Worm (Caenorhabditis elegans) whole organism, early embryonic: ENCODE results near the gene fip-3.

ENCODE experiments used
- B0310.2 ChIP-seq: sonication (generic microtip); optimal IDR thresholded peaks from 2 replicates; lab custom pipeline; 2016; ENCODE audit warnings: mild to moderate bottlenecking, missing genetic modification characterization, missing compliant biosample characterization
- F13C5.2 ChIP-seq: sonication (generic microtip); optimal IDR thresholded peaks from 2 replicates; lab custom pipeline; 2017; ENCODE audit warnings: mild to moderate bottlenecking, missing genetic modification characterization, inconsistent platforms, missing compliant biosample characterization
- aly-1 ChIP-seq: sonication (generic microtip); optimal IDR thresholded peaks from 2 replicates; lab custom pipeline; 2016; ENCODE audit warnings: missing genetic modification characterization, missing compliant biosample characterization
- ama-1 ChIP-seq: fragments of 150-350 bp; optimal IDR thresholded peaks from 2 replicates; lab custom pipeline; 2014
- ceh-13 ChIP-seq: fragments of 200-800 bp; sonication (Bioruptor generic); optimal IDR thresholded peaks from 2 replicates; lab custom pipeline; 2018; ENCODE audit warnings: mild to moderate bottlenecking, missing genetic modification characterization, missing compliant biosample characterization
- ceh-36 ChIP-seq: sonication (generic microtip); optimal IDR thresholded peaks from 2 replicates; lab custom pipeline; 2016; ENCODE audit warnings: missing genetic modification characterization, inconsistent platforms, missing compliant biosample characterization
- ets-7 ChIP-seq: sonication (generic microtip); optimal IDR thresholded peaks from 2 replicates; lab custom pipeline; 2016; ENCODE audit warnings: missing genotype, missing genetic modification characterization, missing compliant biosample characterization
- flt-1 ChIP-seq: fragments of 200-800 bp; sonication (Bioruptor generic); IDR thresholded peaks from 2 replicates; pipeline ENCODE4 v1.3.6; 2022; ENCODE audit warnings: missing genetic modification characterization, missing compliant biosample characterization
- hmbx-1 ChIP-seq: sonication (generic microtip); optimal IDR thresholded peaks from 2 replicates; lab custom pipeline; 2016; ENCODE audit warnings: mild to moderate bottlenecking, missing genetic modification characterization, missing compliant biosample characterization
- hmg-4 ChIP-seq: fragments of 200-800 bp; sonication (Bioruptor generic); optimal IDR thresholded peaks from 2 replicates; lab custom pipeline; 2018; ENCODE audit warnings: mild to moderate bottlenecking, missing genetic modification characterization, missing compliant biosample characterization
- hnd-1 ChIP-seq: sonication (generic microtip); optimal IDR thresholded peaks from 2 replicates; lab custom pipeline; 2016; ENCODE audit warnings: missing genetic modification characterization, missing compliant biosample characterization
- pes-1 ChIP-seq: fragments of 200-800 bp; sonication (Bioruptor generic); IDR thresholded peaks from 2 replicates; pipeline ENCODE4 v1.3.6; 2022; ENCODE audit warnings: missing genetic modification reagents, missing genetic modification characterization, missing compliant biosample characterization
- scrt-1 ChIP-seq: fragments of 200-800 bp; sonication (Bioruptor generic); IDR thresholded peaks from 2 replicates; pipeline ENCODE4 v1.3.6; 2022; ENCODE audit warnings: missing genetic modification characterization, missing compliant biosample characterization
- sea-1 ChIP-seq: fragments of 200-800 bp; sonication (Bioruptor generic); conservative IDR thresholded peaks from 2 replicates; pipeline ENCODE4 v1.3.6; 2022; ENCODE audit warnings: missing genetic modification characterization, missing compliant biosample characterization
- tbx-11 ChIP-seq: fragments of 200-800 bp; sonication (Bioruptor generic); IDR thresholded peaks from 2 replicates; pipeline ENCODE4 v1.3.6; 2022; ENCODE audit warnings: missing genetic modification characterization, missing compliant biosample characterization
- tbx-37 ChIP-seq: fragments of 200-800 bp; sonication (Bioruptor generic); conservative IDR thresholded peaks from 2 replicates; pipeline ENCODE4 v1.3.6; 2022; ENCODE audit warnings: missing genetic modification reagents, missing genetic modification characterization, missing compliant biosample characterization
- tra-4 ChIP-seq: sonication (generic microtip); optimal IDR thresholded peaks from 2 replicates; lab custom pipeline; 2017; ENCODE audit warnings: missing genetic modification characterization, missing compliant biosample characterization

The fip-3 gene

DNA sequence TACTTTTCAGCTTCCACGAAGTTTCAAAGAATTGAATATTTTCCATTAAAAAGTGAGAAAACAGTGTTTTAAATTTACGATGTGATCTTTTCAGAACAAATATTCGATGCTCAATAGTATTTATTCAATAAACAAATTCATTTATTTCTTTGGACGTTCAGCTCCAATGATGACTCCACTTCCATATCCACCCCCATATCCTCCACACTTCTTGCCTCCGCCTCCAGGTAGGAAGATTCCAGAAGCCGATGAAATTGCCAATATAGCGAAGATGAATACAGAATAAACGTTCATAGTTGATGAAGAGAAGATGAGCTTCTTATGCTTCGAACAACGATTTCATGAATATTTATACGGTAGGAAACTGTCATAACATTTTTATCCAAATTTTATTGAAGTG lies at the start of gene fip-3:
Gene fip-3 (minus strand): TSS at position 294 of the 400 bp plus-strand sequence.
- TF ChIP-seq tra-4 (no peak), sea-1 (GFP tag; lab: Robert Waterston, UW) (no peak), pes-1 (GFP tag; lab: Robert Waterston, UW) (no peak), flt-1 (no peak)

DNA sequence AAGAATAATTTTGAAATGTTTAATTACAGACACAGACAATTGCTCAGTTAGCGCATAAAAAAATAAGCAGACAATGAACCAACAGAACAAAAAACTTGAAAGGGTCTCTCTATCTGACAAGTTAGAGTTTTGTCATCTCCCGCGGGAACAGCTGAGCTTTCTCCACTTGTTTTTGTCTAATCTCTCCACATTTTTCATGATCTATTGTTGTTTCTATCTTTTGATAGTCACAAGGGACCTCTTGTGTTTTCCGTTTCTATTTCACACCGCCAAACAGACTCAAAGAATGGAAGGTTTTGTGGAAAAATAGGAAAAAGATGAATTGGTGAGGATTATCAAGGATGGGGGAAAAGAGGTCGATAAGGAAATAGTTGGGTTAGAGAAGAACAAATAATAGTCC lies 47.5 kb upstream of the fip-3 start:
- TF ChIP-seq hmg-4, result no peak
- TF ChIP-seq pes-1 (GFP tag; lab: Robert Waterston, UW), result no peak
- TF ChIP-seq ama-1 (lab: Kevin White, UChicago), result no peak
- no peak for TF ChIP-seq ceh-36
- no peak for TF ChIP-seq hnd-1 (tag; lab: Kevin White, UChicago)
- TF ChIP-seq sea-1 (GFP tag; lab: Robert Waterston, UW), result no peak
- no peak for TF ChIP-seq scrt-1
- TF ChIP-seq tbx-37, result no peak
- TF ChIP-seq ets-7, result no peak
- no peak for TF ChIP-seq aly-1
- TF ChIP-seq flt-1, result no peak
- TF ChIP-seq B0310.2 (tag; lab: Kevin White, UChicago), result no peak
- TF ChIP-seq tbx-11, result no peak

DNA sequence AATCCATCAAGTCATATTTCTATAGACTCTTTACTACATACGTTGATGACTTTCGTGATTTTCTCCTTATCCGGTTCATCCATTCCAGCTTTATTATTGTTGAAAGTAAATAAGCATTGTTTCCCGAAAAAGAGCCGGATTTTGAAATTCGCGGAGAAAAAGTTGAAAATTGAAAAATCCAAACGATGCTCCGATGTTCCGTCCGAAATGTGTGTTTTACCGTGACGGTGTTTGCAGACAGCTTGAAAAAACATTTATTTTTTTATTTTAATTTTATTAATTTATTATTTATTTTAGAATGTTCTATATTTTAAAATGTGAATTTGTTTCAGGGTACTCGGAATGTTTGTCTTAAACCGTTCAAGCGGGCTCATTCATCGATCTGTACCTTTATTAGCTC lies 41.5 kb upstream of the fip-3 start, which contains the start of gene dnj-10:
Gene dnj-10 (plus strand): TSS at position 333 of the 400 bp plus-strand sequence.
- TF ChIP-seq ceh-13 (GFP tag; lab: Kevin White, UChicago) (no peak), pes-1 (GFP tag; lab: Robert Waterston, UW) (no peak), tra-4 (no peak), hnd-1 (tag; lab: Kevin White, UChicago) (no peak), F13C5.2 (tag; lab: Kevin White, UChicago) (no peak), scrt-1 (no peak), tbx-11 (no peak), ama-1 (lab: Kevin White, UChicago) (no peak), aly-1 (no peak), sea-1 (GFP tag; lab: Robert Waterston, UW) (no peak), tbx-37 (no peak), ets-7 (no peak), hmg-4 (no peak), hmbx-1 (tag; lab: Kevin White, UChicago) (no peak), ceh-36 (no peak), flt-1 (no peak), B0310.2 (tag; lab: Kevin White, UChicago) (no peak)

DNA sequence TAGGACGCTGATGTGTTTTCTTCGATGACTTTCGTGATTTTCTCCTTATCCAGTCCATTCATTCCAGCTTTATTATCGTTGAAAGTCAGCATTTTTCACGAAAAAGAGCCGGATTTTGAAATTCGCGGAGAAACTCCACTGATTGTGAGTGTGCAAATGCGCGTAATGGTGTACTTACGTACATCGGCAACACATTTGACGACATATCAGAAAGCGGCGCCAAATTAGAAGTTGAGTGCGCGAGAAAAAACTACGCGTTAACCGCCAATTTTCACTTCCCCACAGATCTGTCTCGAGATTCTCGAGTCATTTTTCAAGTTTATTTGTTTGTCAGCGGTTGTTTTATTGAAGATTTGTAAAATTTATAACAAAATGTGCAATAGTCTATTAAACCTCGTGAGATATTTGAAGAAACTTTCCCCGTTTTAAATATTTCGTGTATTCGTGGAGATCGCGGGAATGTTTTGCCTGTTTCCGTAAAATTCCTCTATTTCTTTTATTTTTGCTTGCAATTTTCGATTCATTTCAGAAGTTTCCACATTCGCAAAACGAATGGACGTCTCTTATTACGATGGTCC lies 39.2 kb upstream of the fip-3 start, which contains the start of the genes polk-1 and gpr-1:
Gene polk-1 (minus strand): TSS at position 186 of the 578 bp plus-strand sequence.
Gene gpr-1 (plus strand): TSS at position 528 of the 578 bp plus-strand sequence.
- no peak for TF ChIP-seq aly-1

DNA sequence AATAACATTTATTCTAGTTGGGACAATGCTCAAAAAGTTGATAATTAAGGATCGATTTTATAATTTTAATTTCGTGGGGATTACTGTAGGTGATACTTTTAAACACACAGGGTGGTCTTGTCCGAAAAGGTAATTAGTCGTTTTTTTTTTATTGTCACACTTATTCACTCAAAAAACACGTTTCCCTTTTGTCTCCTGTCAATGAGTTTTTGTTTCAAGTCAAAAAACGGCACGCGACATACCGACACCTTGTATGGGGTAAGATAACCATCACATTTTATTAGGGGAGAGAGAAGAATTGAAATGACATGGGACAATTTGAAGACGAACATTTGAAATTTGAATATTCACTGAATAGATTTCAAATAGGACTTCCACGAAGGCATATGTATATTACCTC lies 35.8 kb upstream of the fip-3 start:
- no peak for TF ChIP-seq F13C5.2 (tag; lab: Kevin White, UChicago)
- TF ChIP-seq B0310.2 (tag; lab: Kevin White, UChicago), result no peak
- no peak for TF ChIP-seq scrt-1
- TF ChIP-seq flt-1, result no peak
- TF ChIP-seq hmbx-1 (tag; lab: Kevin White, UChicago), result no peak
- no peak for TF ChIP-seq ceh-13 (GFP tag; lab: Kevin White, UChicago)
- no peak for TF ChIP-seq tra-4
- TF ChIP-seq ama-1 (lab: Kevin White, UChicago), result no peak
- TF ChIP-seq ets-7, result no peak
- TF ChIP-seq sea-1 (GFP tag; lab: Robert Waterston, UW), result no peak
- TF ChIP-seq hmg-4, result no peak
- TF ChIP-seq hnd-1 (tag; lab: Kevin White, UChicago), result no peak

DNA sequence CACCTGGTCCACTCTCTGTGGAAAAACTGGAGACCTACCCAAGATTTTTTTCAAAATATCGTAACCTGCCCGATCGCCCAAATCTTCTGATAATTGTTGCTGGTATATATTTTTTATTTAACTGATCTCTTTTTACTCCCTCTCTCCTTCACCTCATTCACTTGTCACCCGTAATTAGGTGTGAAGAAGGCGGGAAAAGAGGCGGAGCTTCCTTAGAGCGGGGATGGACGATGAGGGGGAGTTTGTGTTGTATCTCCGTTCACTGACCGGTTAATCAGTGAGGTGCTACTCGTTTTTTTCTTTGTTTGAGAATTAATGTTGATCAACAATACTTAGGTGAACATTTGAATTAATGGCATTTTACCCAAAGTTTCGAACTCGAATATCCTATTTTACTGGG lies 33.1 kb upstream of the fip-3 start, which contains the start of gene ceh-16:
Gene ceh-16 (plus strand): TSS at position 301 of the 400 bp plus-strand sequence.
- TF ChIP-seq F13C5.2 (tag; lab: Kevin White, UChicago) (no peak), hnd-1 (tag; lab: Kevin White, UChicago) (no peak), flt-1 (no peak)

DNA sequence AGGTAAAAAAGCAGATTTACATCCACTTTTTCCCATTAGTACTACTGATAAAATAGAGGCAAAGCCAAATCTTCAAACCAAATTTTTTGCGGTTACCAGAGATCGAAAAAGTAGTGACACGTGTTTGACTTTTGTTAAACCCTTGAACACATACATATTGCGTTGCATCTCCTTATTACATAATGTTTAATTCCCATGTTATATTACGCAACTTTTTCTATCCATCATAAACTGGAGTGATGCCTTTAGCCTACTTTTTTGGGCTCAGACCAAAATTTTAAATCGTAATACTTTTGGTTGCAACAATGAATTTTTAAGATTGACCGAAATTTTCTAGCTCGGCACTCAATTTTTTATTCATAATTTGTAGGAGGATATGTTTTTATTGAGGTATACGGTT lies 32.7 kb upstream of the fip-3 start:
- no peak for TF ChIP-seq sea-1 (GFP tag; lab: Robert Waterston, UW)
- TF ChIP-seq scrt-1, result no peak
- TF ChIP-seq B0310.2 (tag; lab: Kevin White, UChicago), result no peak
- no peak for TF ChIP-seq F13C5.2 (tag; lab: Kevin White, UChicago)
- no peak for TF ChIP-seq ceh-36
- no peak for TF ChIP-seq tbx-11
- no peak for TF ChIP-seq ama-1 (lab: Kevin White, UChicago)
- TF ChIP-seq hnd-1 (tag; lab: Kevin White, UChicago), result no peak
- TF ChIP-seq hmg-4, result no peak
- TF ChIP-seq hmbx-1 (tag; lab: Kevin White, UChicago), result no peak
- no peak for TF ChIP-seq aly-1
- TF ChIP-seq pes-1 (GFP tag; lab: Robert Waterston, UW), result no peak
- TF ChIP-seq tbx-37, result no peak

DNA sequence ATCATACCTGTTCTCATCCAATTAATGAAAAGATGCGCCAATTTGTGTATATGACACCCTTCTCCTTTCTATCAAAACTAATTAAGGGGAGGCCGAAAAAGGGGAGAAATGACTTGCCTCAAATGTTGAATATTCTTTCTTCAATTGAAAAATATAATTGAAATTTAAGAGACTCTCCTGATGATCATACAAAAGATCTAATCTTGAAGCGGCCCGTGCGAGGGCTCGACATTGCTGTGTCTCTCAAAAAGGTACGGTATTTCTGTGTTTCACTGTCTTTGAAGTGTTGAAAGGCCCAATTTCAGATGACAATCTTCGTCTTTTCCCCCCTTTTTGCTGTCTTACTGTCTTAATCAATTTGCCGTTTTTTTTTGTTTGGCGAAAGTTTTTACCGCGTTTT lies 31.7 kb upstream of the fip-3 start:
- TF ChIP-seq sea-1 (GFP tag; lab: Robert Waterston, UW) (no peak), ceh-36 (no peak), B0310.2 (tag; lab: Kevin White, UChicago) (no peak)

DNA sequence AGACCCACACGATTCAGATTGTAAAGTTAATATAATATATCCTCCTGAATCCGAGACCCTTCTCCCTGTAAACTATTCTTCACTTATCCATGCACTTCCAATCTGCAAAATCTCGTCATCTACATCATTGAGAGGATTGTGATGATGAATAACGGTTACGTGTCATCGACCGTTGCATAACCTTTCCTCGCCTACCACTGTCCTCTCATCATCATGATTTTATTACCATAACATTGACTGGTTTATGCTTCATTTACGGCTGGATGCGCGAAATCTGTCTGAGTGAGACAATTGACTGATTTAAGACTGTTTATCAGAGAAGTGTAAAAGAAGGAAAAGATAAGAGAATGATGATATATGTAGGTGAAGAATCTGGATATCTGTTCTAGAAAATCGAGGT lies 31.0 kb upstream of the fip-3 start:
- TF ChIP-seq aly-1, result no peak
- TF ChIP-seq flt-1, result no peak
- no peak for TF ChIP-seq tbx-11
- no peak for TF ChIP-seq ceh-36
- TF ChIP-seq pes-1 (GFP tag; lab: Robert Waterston, UW), result no peak
- TF ChIP-seq hmg-4, result no peak
- no peak for TF ChIP-seq hnd-1 (tag; lab: Kevin White, UChicago)
- TF ChIP-seq B0310.2 (tag; lab: Kevin White, UChicago), result no peak
- no peak for TF ChIP-seq scrt-1
- no peak for TF ChIP-seq hmbx-1 (tag; lab: Kevin White, UChicago)
